Fruit fly (Drosophila melanogaster) whole organism, embryonic: ENCODE measurements around the gene eIF4E6.

Source experiments
- Atf-2 ChIP-seq: fragments of 200-800 bp; sonication (Bioruptor generic); optimal IDR thresholded peaks from 2 replicates; lab custom pipeline; 2016; ENCODE audit warnings: missing biosample characterization, missing genetic modification characterization
- Atf6 ChIP-seq: fragments of 200-800 bp; sonication (Bioruptor generic); IDR thresholded peaks from 2 replicates; pipeline ENCODE4 v1.3.6; 2022; ENCODE audit warnings: missing biosample characterization, missing genetic modification characterization
- B-H2 ChIP-seq: fragments of 200-800 bp; sonication (Bioruptor generic); optimal IDR thresholded peaks from 2 replicates; lab custom pipeline; 2018; ENCODE audit warnings: missing biosample characterization, mild to moderate bottlenecking, missing genetic modification characterization
- CG10267 ChIP-seq: fragments of 200-800 bp; sonication (Bioruptor generic); optimal IDR thresholded peaks from 2 replicates; lab custom pipeline; 2018; ENCODE audit warnings: missing biosample characterization, mild to moderate bottlenecking, missing genetic modification characterization, moderate library complexity
- CG10366 ChIP-seq: fragments of 200-800 bp; sonication (Bioruptor generic); IDR thresholded peaks from 2 replicates; pipeline ENCODE4 v1.3.6; 2022; ENCODE audit warnings: missing biosample characterization, missing genetic modification characterization
- CG13296 ChIP-seq: fragments of 200-800 bp; sonication (Bioruptor generic); optimal IDR thresholded peaks from 3 replicates; lab custom pipeline; 2018; ENCODE audit warnings: missing biosample characterization, mild to moderate bottlenecking, missing genetic modification characterization
- CG14965 ChIP-seq: fragments of 200-800 bp; sonication (Bioruptor generic); optimal IDR thresholded peaks from 2 replicates; lab custom pipeline; 2016; ENCODE audit warnings: missing biosample characterization, missing genetic modification characterization, borderline replicate concordance
- CG15601 ChIP-seq: fragments of 200-800 bp; sonication (Bioruptor generic); optimal IDR thresholded peaks from 3 replicates; lab custom pipeline; 2019; ENCODE audit warnings: missing biosample characterization, mild to moderate bottlenecking, missing genetic modification characterization, moderate library complexity
- CG2129 ChIP-seq: fragments of 200-800 bp; sonication (Bioruptor generic); IDR thresholded peaks from 2 replicates; pipeline ENCODE4 v1.3.6; 2022; ENCODE audit warnings: missing biosample characterization, missing genetic modification characterization; ENCODE audit not compliant: partially characterized antibody
- CG6765 ChIP-seq: fragments of 200-800 bp; sonication (Bioruptor generic); optimal IDR thresholded peaks from 3 replicates; lab custom pipeline; 2017; ENCODE audit warnings: missing biosample characterization, mild to moderate bottlenecking, missing genetic modification characterization
- CG6854 ChIP-seq: fragments of 200-800 bp; sonication (Bioruptor generic); optimal IDR thresholded peaks from 3 replicates; lab custom pipeline; 2017; ENCODE audit warnings: missing biosample characterization, mild to moderate bottlenecking, missing genetic modification characterization
- CG9215 ChIP-seq: fragments of 200-800 bp; sonication (Bioruptor generic); IDR thresholded peaks from 2 replicates; pipeline ENCODE4 v1.3.6; 2022; ENCODE audit warnings: missing biosample characterization, missing genetic modification characterization
- CHES-1-like ChIP-seq: fragments of 200-800 bp; sonication (Bioruptor generic); optimal IDR thresholded peaks from 2 replicates; lab custom pipeline; 2016; ENCODE audit warnings: missing biosample characterization, missing genetic modification characterization
- D19A ChIP-seq: fragments of 200-800 bp; optimal IDR thresholded peaks from 3 replicates; lab custom pipeline; 2019; ENCODE audit warnings: missing biosample characterization, mild to moderate bottlenecking, missing genetic modification characterization, moderate library complexity
- Dip3 ChIP-seq: fragments of 200-800 bp; sonication (Bioruptor generic); optimal IDR thresholded peaks from 3 replicates; lab custom pipeline; 2016; ENCODE audit warnings: missing biosample characterization, missing genetic modification characterization
- Eip74EF ChIP-seq, 2 experiments: fragments of 200-800 bp in 1 of 2; fragments of >200 bp in 1 of 2; sonication (Bioruptor generic) in 1 of 2; optimal IDR thresholded peaks; 2 replicates each; lab custom pipeline; 2017 to 2019; ENCODE audit warnings: missing biosample characterization in 2 of 2, missing genetic modification characterization in 2 of 2, mild to moderate bottlenecking in 1 of 2, moderate library complexity in 1 of 2
- Elba2 ChIP-seq: fragments of 200-800 bp; sonication (Bioruptor generic); optimal IDR thresholded peaks from 3 replicates; lab custom pipeline; 2016; ENCODE audit warnings: missing biosample characterization, missing genetic modification characterization
- Gsc ChIP-seq: fragments of 200-800 bp; sonication (Bioruptor generic); IDR thresholded peaks from 2 replicates; pipeline ENCODE4 v1.3.6; 2022; ENCODE audit warnings: missing biosample characterization, missing genetic modification characterization
- HHEX ChIP-seq: fragments of 200-800 bp; sonication (Bioruptor generic); optimal IDR thresholded peaks from 3 replicates; lab custom pipeline; 2017; ENCODE audit warnings: missing biosample characterization, mild to moderate bottlenecking, missing genetic modification characterization, missing genetic modification reagents
- MBD-R2 ChIP-seq: fragments of 200-800 bp; sonication (Bioruptor generic); IDR thresholded peaks from 2 replicates; pipeline ENCODE4 v1.3.6; 2022; ENCODE audit warnings: missing biosample characterization, missing genetic modification characterization
- Max ChIP-seq: fragments of 200-800 bp; sonication (Bioruptor generic); optimal IDR thresholded peaks from 2 replicates; lab custom pipeline; 2016; ENCODE audit warnings: missing biosample characterization, mild to moderate bottlenecking, missing genetic modification characterization
- Meics ChIP-seq: fragments of 200-800 bp; sonication (Bioruptor generic); optimal IDR thresholded peaks from 2 replicates; lab custom pipeline; 2017; ENCODE audit warnings: missing biosample characterization, mild to moderate bottlenecking, missing genetic modification characterization
- Sox102F ChIP-seq: fragments of 200-800 bp; sonication (Bioruptor generic); optimal IDR thresholded peaks from 2 replicates; lab custom pipeline; 2018; ENCODE audit warnings: missing biosample characterization, mild to moderate bottlenecking, missing genetic modification characterization, moderate library complexity
- Xrp1 ChIP-seq: fragments of 200-800 bp; sonication (Bioruptor generic); IDR thresholded peaks from 2 replicates; pipeline ENCODE4 v1.3.6; 2022; ENCODE audit warnings: missing biosample characterization, missing genetic modification characterization
- ab ChIP-seq: fragments of 200-800 bp; sonication (Bioruptor generic); optimal IDR thresholded peaks from 2 replicates; lab custom pipeline; 2016; ENCODE audit warnings: missing biosample characterization, missing genetic modification characterization
- abd-A ChIP-seq: fragments of 200-800 bp; sonication (Bioruptor generic); optimal IDR thresholded peaks from 3 replicates; lab custom pipeline; 2019; ENCODE audit warnings: missing biosample characterization, mild to moderate bottlenecking, missing genetic modification characterization, moderate library complexity
- cad ChIP-seq: fragments of >200 bp; optimal IDR thresholded peaks from 2 replicates; lab custom pipeline; 2017; ENCODE audit warnings: missing biosample characterization, missing genetic modification characterization
- cwo ChIP-seq: fragments of 200-800 bp; sonication (Bioruptor generic); optimal IDR thresholded peaks from 3 replicates; lab custom pipeline; 2017; ENCODE audit warnings: missing biosample characterization, missing genetic modification characterization, mild to moderate bottlenecking, moderate library complexity, missing genetic modification reagents
- exex ChIP-seq: fragments of 200-800 bp; sonication (Bioruptor generic); optimal IDR thresholded peaks from 4 replicates; lab custom pipeline; 2018; ENCODE audit warnings: missing biosample characterization, mild to moderate bottlenecking, missing genetic modification characterization, moderate library complexity
- gcm ChIP-seq: fragments of 200-800 bp; sonication (Bioruptor generic); optimal IDR thresholded peaks from 2 replicates; lab custom pipeline; 2019; ENCODE audit warnings: missing biosample characterization, mild to moderate bottlenecking, missing genetic modification characterization, moderate library complexity
- grn ChIP-seq: fragments of 200-800 bp; sonication (Bioruptor generic); optimal IDR thresholded peaks from 3 replicates; lab custom pipeline; 2017; ENCODE audit warnings: missing biosample characterization, missing genetic modification characterization
- gro ChIP-seq: fragments of 200-800 bp; sonication (Bioruptor generic); optimal IDR thresholded peaks from 2 replicates; lab custom pipeline; 2016; ENCODE audit warnings: missing biosample characterization, missing genetic modification characterization
- gt ChIP-seq: fragments of 200-800 bp; sonication (Bioruptor generic); IDR thresholded peaks from 2 replicates; pipeline ENCODE4 v1.3.6; 2022; ENCODE audit warnings: missing biosample characterization, missing genetic modification characterization
- her ChIP-seq: fragments of 200-800 bp; sonication (Bioruptor generic); optimal IDR thresholded peaks from 2 replicates; lab custom pipeline; 2016; ENCODE audit warnings: missing biosample characterization, missing genetic modification characterization
- lbe ChIP-seq: fragments of 200-800 bp; sonication (Bioruptor generic); optimal IDR thresholded peaks from 2 replicates; lab custom pipeline; 2016; ENCODE audit warnings: missing biosample characterization, mild to moderate bottlenecking, missing genetic modification characterization
- lilli ChIP-seq: fragments of 200-800 bp; sonication (Bioruptor generic); optimal IDR thresholded peaks from 3 replicates; lab custom pipeline; 2016; ENCODE audit warnings: missing biosample characterization, missing genetic modification characterization
- lola ChIP-seq, 3 experiments: fragments of >200 bp in 2 of 3; fragments of 200-800 bp in 1 of 3; sonication (Bioruptor generic) in 1 of 3; optimal IDR thresholded peaks; 2 replicates each; lab custom pipeline; 2017 to 2019; ENCODE audit warnings: missing biosample characterization in 3 of 3, missing genetic modification characterization in 3 of 3, mild to moderate bottlenecking in 1 of 3, moderate library complexity in 1 of 3
- pan ChIP-seq, 4 experiments: fragments of >200 bp in 3 of 4; fragments of 200-800 bp in 1 of 4; sonication (Bioruptor generic) in 1 of 4; optimal IDR thresholded peaks in 3 of 4; IDR thresholded peaks in 1 of 4; 2 replicates each; pipeline versions ENCODE4 v1.3.6 to Lab custom; 2017 to 2022; ENCODE audit warnings: missing biosample characterization in 2 of 4, missing genetic modification characterization in 2 of 4, mixed read lengths in 1 of 4
- prd ChIP-seq, 3 experiments: fragments of >200 bp in 2 of 3; fragments of 200-800 bp in 1 of 3; sonication (Bioruptor generic) in 1 of 3; optimal IDR thresholded peaks in 2 of 3; IDR thresholded peaks in 1 of 3; 2 replicates in 2 of 3; 3 replicates in 1 of 3; pipeline versions ENCODE4 v1.3.6 to Lab custom; 2017 to 2022; ENCODE audit warnings: missing biosample characterization in 1 of 3, missing genetic modification characterization in 1 of 3
- repo ChIP-seq: fragments of 200-800 bp; sonication (Bioruptor generic); optimal IDR thresholded peaks from 2 replicates; lab custom pipeline; 2016; ENCODE audit warnings: missing biosample characterization, missing genetic modification characterization
- sd ChIP-seq: fragments of 200-800 bp; sonication (Bioruptor generic); optimal IDR thresholded peaks from 3 replicates; lab custom pipeline; 2018; ENCODE audit warnings: missing biosample characterization, mild to moderate bottlenecking, missing genetic modification characterization, moderate library complexity
- sisA ChIP-seq: fragments of 200-800 bp; sonication (Bioruptor generic); IDR thresholded peaks from 2 replicates; pipeline ENCODE4 v1.3.6; 2022; ENCODE audit warnings: missing biosample characterization, missing genetic modification characterization
- so ChIP-seq: fragments of 200-800 bp; sonication (Bioruptor generic); IDR thresholded peaks from 3 replicates; pipeline ENCODE4 v1.3.6; 2022; ENCODE audit warnings: missing biosample characterization, missing genetic modification characterization
- tin ChIP-seq: fragments of 200-800 bp; sonication (Bioruptor generic); optimal IDR thresholded peaks from 3 replicates; lab custom pipeline; 2016; ENCODE audit warnings: missing biosample characterization, missing genetic modification characterization
- tna ChIP-seq: fragments of 200-800 bp; sonication (Bioruptor generic); IDR thresholded peaks from 2 replicates; pipeline ENCODE4 v1.3.6; 2022; ENCODE audit warnings: missing biosample characterization, missing genetic modification characterization; ENCODE audit not compliant: partially characterized antibody
- unc-4 ChIP-seq: fragments of 200-800 bp; sonication (Bioruptor generic); IDR thresholded peaks from 2 replicates; pipeline ENCODE4 v1.3.6; 2022; ENCODE audit warnings: missing biosample characterization, missing genetic modification characterization; ENCODE audit not compliant: partially characterized antibody
- zen ChIP-seq: fragments of 200-800 bp; sonication (Bioruptor generic); optimal IDR thresholded peaks from 3 replicates; lab custom pipeline; 2018; ENCODE audit warnings: missing biosample characterization, mild to moderate bottlenecking, missing genetic modification characterization, moderate library complexity

The eIF4E6 gene

dm6 chr3R:29039704-29040430, 12.9 kb upstream of the eIF4E6 start (continued):
- TF ChIP-seq so (no peak), gro (GFP tag; lab: Kevin White, UChicago) (peak; percentile 15), gcm (GFP tag; lab: Kevin White, UChicago) (no peak), Max (peak; percentile 46), ab (GFP tag; lab: Kevin White, UChicago) (peak; percentile 26), CG2129 (GFP tag; lab: Robert Waterston, UW) (no peak), her (GFP tag; lab: Kevin White, UChicago) (no peak), gt (GFP tag; lab: Robert Waterston, UW) (no peak), CG15601 (tag; lab: Kevin White, UChicago) (no peak), abd-A (tag; lab: Kevin White, UChicago) (no peak), sisA (GFP tag; lab: Robert Waterston, UW) (no peak), tin (GFP tag; lab: Kevin White, UChicago) (peak; percentile 63), MBD-R2 (GFP tag; lab: Robert Waterston, UW) (peak; percentile 36), lilli (GFP tag; lab: Kevin White, UChicago) (peak; percentile 65), Elba2 (GFP tag; lab: Kevin White, UChicago) (peak; percentile 99), CG13296 (GFP tag; lab: Kevin White, UChicago) (no peak), repo (GFP tag; lab: Kevin White, UChicago) (peak; percentile 11), CG6765 (peak; percentile 12), Gsc (GFP tag; lab: Robert Waterston, UW) (no peak), Atf6 (no peak), lola (GFP tag; optimal IDR thresholded peaks at IDR 0.05; lab: Kevin White, UChicago) (no peak), D19A (tag; lab: Kevin White, UChicago) (no peak), Xrp1 (GFP tag; lab: Robert Waterston, UW) (no peak), CHES-1-like (GFP tag; lab: Kevin White, UChicago) (peak; percentile 46), unc-4 (GFP tag; lab: Robert Waterston, UW) (peak; percentile 13; the same call in 1 of the 2 replicates), CG14965 (GFP tag; lab: Kevin White, UChicago) (no peak), CG9215 (GFP tag; lab: Robert Waterston, UW) (peak; percentile 26; the same call in 1 of the 2 replicates), HHEX (GFP tag; lab: Kevin White, UChicago) (peak; percentile 30), Meics (GFP tag; lab: Kevin White, UChicago) (peak; percentile 24), exex (peak; percentile 17), Atf-2 (GFP tag; lab: Kevin White, UChicago) (no peak), sd (peak; percentile 29), cwo (GFP tag; lab: Kevin White, UChicago) (no peak), CG10366 (GFP tag; lab: Robert Waterston, UW) (no peak), prd (optimal IDR thresholded peaks at IDR 0.05; lab: Kevin White, UChicago) (no peak), prd (GFP tag; IDR thresholded peaks at IDR 0.05; lab: Robert Waterston, UW) (0 out of 3 replicates have a peak, but pooled peaks have one; percentile 17), grn (GFP tag; lab: Kevin White, UChicago) (no peak), B-H2 (GFP tag; lab: Kevin White, UChicago) (peak; percentile 65), lbe (peak; percentile 10), cad (no peak), Dip3 (GFP tag; lab: Kevin White, UChicago) (peak; percentile 61), Eip74EF (GFP tag; optimal IDR thresholded peaks at IDR 0.05; lab: Kevin White, UChicago) (no peak), pan (optimal IDR thresholded peaks at IDR 0.05; lab: Kevin White, UChicago) (no peak), pan (GFP tag; optimal IDR thresholded peaks at IDR 0.05 in 1 of 2, IDR thresholded peaks at IDR 0.05 in 1 of 2) (peak in 1 of 2 experiments; percentile 13), zen (peak; percentile 71), tna (GFP tag; lab: Robert Waterston, UW) (no peak), CG6854 (no peak), Sox102F (peak; percentile 37), CG10267 (peak; percentile 85)
